Fruit fly (Drosophila melanogaster) whole organism, embryonic: ENCODE measurements around the gene sosie.
A peak's percentile ranks its signal among the peaks of the same experiment; 100 is the strongest.

Experiments used
- BEAF-32 ChIP-seq: fragments of 200-800 bp; sonication (Bioruptor generic); optimal IDR thresholded peaks from 3 replicates; lab custom pipeline; 2017; ENCODE audit warnings: missing biosample characterization, missing genetic modification characterization, mild to moderate bottlenecking, moderate library complexity, missing genetic modification reagents
- CG10565 ChIP-seq: fragments of 200-800 bp; sonication (Bioruptor generic); optimal IDR thresholded peaks from 3 replicates; lab custom pipeline; 2016; ENCODE audit warnings: missing biosample characterization, mild to moderate bottlenecking, missing genetic modification characterization
- CG11398 ChIP-seq: fragments of 200-800 bp; sonication (Bioruptor generic); optimal IDR thresholded peaks from 2 replicates; lab custom pipeline; 2016; ENCODE audit warnings: missing biosample characterization, missing genetic modification characterization
- CG12155 ChIP-seq: fragments of 200-800 bp; sonication (Bioruptor generic); optimal IDR thresholded peaks from 3 replicates; lab custom pipeline; 2016; ENCODE audit warnings: missing biosample characterization, missing genetic modification characterization
- CG12659 ChIP-seq: fragments of 200-800 bp; sonication (Bioruptor generic); optimal IDR thresholded peaks from 3 replicates; lab custom pipeline; 2017; ENCODE audit warnings: mild to moderate bottlenecking, missing biosample characterization, missing genetic modification reagents, missing genetic modification characterization
- CG13287 ChIP-seq: fragments of 200-800 bp; sonication (Bioruptor generic); IDR thresholded peaks from 2 replicates; pipeline ENCODE4 v1.3.6; 2022; ENCODE audit warnings: missing biosample characterization, missing genetic modification characterization; ENCODE audit not compliant: partially characterized antibody
- CG17186 ChIP-seq: fragments of 200-800 bp; sonication (Bioruptor generic); optimal IDR thresholded peaks from 3 replicates; lab custom pipeline; 2017; ENCODE audit warnings: missing biosample characterization, missing genetic modification reagents, missing genetic modification characterization
- CG18764 ChIP-seq: fragments of 200-800 bp; sonication (Bioruptor generic); optimal IDR thresholded peaks from 3 replicates; lab custom pipeline; 2016; ENCODE audit warnings: missing biosample characterization, missing genetic modification characterization
- CG32532 ChIP-seq: fragments of 200-800 bp; sonication (Bioruptor generic); IDR thresholded peaks from 2 replicates; pipeline ENCODE4 v1.3.6; 2022; ENCODE audit warnings: missing biosample characterization, missing genetic modification characterization
- CG4328 ChIP-seq: fragments of 200-800 bp; sonication (Bioruptor generic); optimal IDR thresholded peaks from 3 replicates; lab custom pipeline; 2017; ENCODE audit warnings: missing biosample characterization, missing genetic modification reagents, missing genetic modification characterization
- CG6683 ChIP-seq: fragments of 200-800 bp; sonication (Bioruptor generic); optimal IDR thresholded peaks from 2 replicates; lab custom pipeline; 2017; ENCODE audit warnings: missing biosample characterization, mild to moderate bottlenecking, missing genetic modification characterization, missing genetic modification reagents
- CG6813 ChIP-seq: fragments of 200-800 bp; sonication (Bioruptor generic); optimal IDR thresholded peaks from 2 replicates; lab custom pipeline; 2017; ENCODE audit warnings: missing biosample characterization, missing genetic modification characterization, mild to moderate bottlenecking, moderate library complexity, missing genetic modification reagents
- CG8359 ChIP-seq: fragments of 200-800 bp; sonication (Bioruptor generic); optimal IDR thresholded peaks from 2 replicates; lab custom pipeline; 2017; ENCODE audit warnings: missing biosample characterization, mild to moderate bottlenecking, missing genetic modification characterization, borderline replicate concordance
- CG9609 ChIP-seq: fragments of 200-800 bp; sonication (Bioruptor generic); optimal IDR thresholded peaks from 3 replicates; lab custom pipeline; 2016; ENCODE audit warnings: missing biosample characterization, missing genetic modification characterization
- Dfd ChIP-seq, 2 experiments: fragments of >200 bp; optimal IDR thresholded peaks; 2 replicates each; lab custom pipeline; 2017; ENCODE audit warnings: missing biosample characterization in 2 of 2, missing genetic modification characterization in 2 of 2
- Dref ChIP-seq: fragments of 200-800 bp; sonication (Bioruptor generic); IDR thresholded peaks from 2 replicates; pipeline ENCODE4 v1.3.6; 2022; ENCODE audit warnings: missing biosample characterization, missing genetic modification characterization
- Eip74EF ChIP-seq, 2 experiments: fragments of 200-800 bp in 1 of 2; fragments of >200 bp in 1 of 2; sonication (Bioruptor generic) in 1 of 2; optimal IDR thresholded peaks; 2 replicates each; lab custom pipeline; 2017 to 2019; ENCODE audit warnings: missing biosample characterization in 2 of 2, missing genetic modification characterization in 2 of 2, mild to moderate bottlenecking in 1 of 2, moderate library complexity in 1 of 2
- Ets65A ChIP-seq: fragments of 200-800 bp; sonication (Bioruptor generic); peaks from one replicate; lab custom pipeline; 2016; ENCODE audit warnings: missing biosample characterization, missing genetic modification characterization
- Gug ChIP-seq: fragments of 200-800 bp; sonication (Bioruptor generic); IDR thresholded peaks from 4 replicates; pipeline ENCODE4 v1.3.6; 2022; ENCODE audit warnings: missing biosample characterization, missing genetic modification characterization
- HmgD ChIP-seq: fragments of 200-800 bp; sonication (Bioruptor generic); optimal IDR thresholded peaks from 3 replicates; lab custom pipeline; 2016; ENCODE audit warnings: missing biosample characterization, missing genetic modification characterization
- Hr3 ChIP-seq: fragments of 200-800 bp; sonication (Bioruptor generic); optimal IDR thresholded peaks from 3 replicates; lab custom pipeline; 2016; ENCODE audit warnings: missing biosample characterization, missing genetic modification characterization
- Meics ChIP-seq: fragments of 200-800 bp; sonication (Bioruptor generic); optimal IDR thresholded peaks from 2 replicates; lab custom pipeline; 2017; ENCODE audit warnings: missing biosample characterization, mild to moderate bottlenecking, missing genetic modification characterization
- Oli ChIP-seq: fragments of 200-800 bp; sonication (Bioruptor generic); optimal IDR thresholded peaks from 2 replicates; lab custom pipeline; 2018; ENCODE audit warnings: missing biosample characterization, mild to moderate bottlenecking, missing genetic modification characterization, moderate library complexity
- Optix ChIP-seq: fragments of 200-800 bp; sonication (Bioruptor generic); IDR thresholded peaks from 3 replicates; pipeline ENCODE4 v1.3.6; 2022; ENCODE audit warnings: missing biosample characterization, missing genetic modification characterization
- Rfx ChIP-seq: fragments of 200-800 bp; sonication (Bioruptor generic); IDR thresholded peaks from 2 replicates; pipeline ENCODE4 v1.3.6; 2022; ENCODE audit warnings: missing biosample characterization, missing genetic modification characterization
- YL-1 ChIP-seq: fragments of 200-800 bp; sonication (Bioruptor generic); optimal IDR thresholded peaks from 3 replicates; lab custom pipeline; 2017; ENCODE audit warnings: missing biosample characterization, mild to moderate bottlenecking, missing genetic modification characterization
- ac ChIP-seq: fragments of 200-800 bp; sonication (Bioruptor generic); optimal IDR thresholded peaks from 3 replicates; lab custom pipeline; 2017; ENCODE audit warnings: missing biosample characterization, mild to moderate bottlenecking, missing genetic modification characterization
- bsh ChIP-seq, 2 experiments: fragments of 200-800 bp; sonication (Bioruptor generic); optimal IDR thresholded peaks; 2 replicates each; lab custom pipeline; 2017 to 2018; ENCODE audit warnings: mild to moderate bottlenecking in 2 of 2, missing biosample characterization in 2 of 2, missing genetic modification characterization in 2 of 2, moderate library complexity in 1 of 2
- caup ChIP-seq: fragments of 200-800 bp; sonication (Bioruptor generic); optimal IDR thresholded peaks from 3 replicates; lab custom pipeline; 2017; ENCODE audit warnings: missing biosample characterization, mild to moderate bottlenecking, missing genetic modification characterization, moderate library complexity; ENCODE audit not compliant: severe bottlenecking
- chn ChIP-seq: fragments of 200-800 bp; sonication (Bioruptor generic); optimal IDR thresholded peaks from 2 replicates; lab custom pipeline; 2016; ENCODE audit warnings: missing biosample characterization, missing genetic modification characterization
- danr ChIP-seq: fragments of 200-800 bp; sonication (Bioruptor generic); IDR thresholded peaks from 2 replicates; pipeline ENCODE4 v1.3.6; 2022; ENCODE audit warnings: missing biosample characterization, missing genetic modification characterization
- ewg ChIP-seq: fragments of 200-800 bp; sonication (Bioruptor generic); optimal IDR thresholded peaks from 3 replicates; lab custom pipeline; 2017; ENCODE audit warnings: mild to moderate bottlenecking, missing biosample characterization, missing genetic modification reagents, missing genetic modification characterization
- eyg ChIP-seq: fragments of 200-800 bp; sonication (Bioruptor generic); optimal IDR thresholded peaks from 3 replicates; lab custom pipeline; 2016; ENCODE audit warnings: missing biosample characterization, missing genetic modification characterization
- fd96Cb ChIP-seq: fragments of 200-800 bp; sonication (Bioruptor generic); optimal IDR thresholded peaks from 2 replicates; lab custom pipeline; 2018; ENCODE audit warnings: missing biosample characterization, mild to moderate bottlenecking, missing genetic modification characterization, moderate library complexity
- gro ChIP-seq: fragments of 200-800 bp; sonication (Bioruptor generic); optimal IDR thresholded peaks from 2 replicates; lab custom pipeline; 2016; ENCODE audit warnings: missing biosample characterization, missing genetic modification characterization
- insv ChIP-seq, 2 experiments: fragments of 200-800 bp; sonication (Bioruptor generic); optimal IDR thresholded peaks; 3 replicates each; lab custom pipeline; 2016 to 2018; ENCODE audit warnings: missing biosample characterization in 2 of 2, missing genetic modification characterization in 2 of 2
- inv ChIP-seq: fragments of 200-800 bp; sonication (Bioruptor generic); IDR thresholded peaks from 2 replicates; pipeline ENCODE4 v1.3.6; 2022; ENCODE audit warnings: missing biosample characterization, missing genetic modification characterization; ENCODE audit not compliant: partially characterized antibody
- knrl ChIP-seq: fragments of 200-800 bp; sonication (Bioruptor generic); IDR thresholded peaks from 3 replicates; pipeline ENCODE4 v1.3.6; 2022; ENCODE audit warnings: missing biosample characterization, missing genetic modification characterization; ENCODE audit not compliant: partially characterized antibody
- maf-S ChIP-seq: fragments of 200-800 bp; sonication (Bioruptor generic); optimal IDR thresholded peaks from 2 replicates; lab custom pipeline; 2016; ENCODE audit warnings: missing biosample characterization, missing genetic modification characterization
- otp ChIP-seq: fragments of 200-800 bp; sonication (Bioruptor generic); IDR thresholded peaks from 3 replicates; pipeline ENCODE4, ENCODE4 v1.3.6; 2022; ENCODE audit warnings: missing biosample characterization, missing genetic modification characterization
- p53 ChIP-seq: fragments of 200-800 bp; sonication (Bioruptor generic); optimal IDR thresholded peaks from 2 replicates; lab custom pipeline; 2016; ENCODE audit warnings: missing biosample characterization, missing genetic modification characterization
- phol ChIP-seq: fragments of 200-800 bp; sonication (Bioruptor generic); optimal IDR thresholded peaks from 3 replicates; lab custom pipeline; 2018; ENCODE audit warnings: missing biosample characterization, mild to moderate bottlenecking, missing genetic modification characterization, moderate library complexity
- pnt ChIP-seq: fragments of 200-800 bp; sonication (Bioruptor generic); optimal IDR thresholded peaks from 3 replicates; lab custom pipeline; 2016; ENCODE audit warnings: missing biosample characterization, missing genetic modification characterization
- ranshi ChIP-seq: fragments of 200-800 bp; sonication (Bioruptor generic); IDR thresholded peaks from 2 replicates; pipeline ENCODE4 v1.3.6; 2022; ENCODE audit warnings: missing biosample characterization, missing genetic modification characterization
- ro ChIP-seq: fragments of 200-800 bp; sonication (Bioruptor generic); IDR thresholded peaks from 2 replicates; pipeline ENCODE4 v1.3.6; 2022; ENCODE audit warnings: missing biosample characterization, missing genetic modification characterization
- salm ChIP-seq: fragments of 200-800 bp; sonication (Bioruptor generic); optimal IDR thresholded peaks from 2 replicates; lab custom pipeline; 2018; ENCODE audit warnings: missing biosample characterization, mild to moderate bottlenecking, missing genetic modification characterization
- tap ChIP-seq: fragments of 200-800 bp; optimal IDR thresholded peaks from 3 replicates; lab custom pipeline; 2019; ENCODE audit warnings: missing biosample characterization, mild to moderate bottlenecking, missing genetic modification characterization, moderate library complexity
- tll ChIP-seq, 2 experiments: fragments of 200-800 bp in 1 of 2; fragments of >200 bp in 1 of 2; sonication (Bioruptor generic) in 1 of 2; optimal IDR thresholded peaks; 2 replicates each; lab custom pipeline; 2017 to 2019; ENCODE audit warnings: missing biosample characterization in 2 of 2, missing genetic modification characterization in 2 of 2, mild to moderate bottlenecking in 1 of 2, moderate library complexity in 1 of 2

sosie gene

DNA sequence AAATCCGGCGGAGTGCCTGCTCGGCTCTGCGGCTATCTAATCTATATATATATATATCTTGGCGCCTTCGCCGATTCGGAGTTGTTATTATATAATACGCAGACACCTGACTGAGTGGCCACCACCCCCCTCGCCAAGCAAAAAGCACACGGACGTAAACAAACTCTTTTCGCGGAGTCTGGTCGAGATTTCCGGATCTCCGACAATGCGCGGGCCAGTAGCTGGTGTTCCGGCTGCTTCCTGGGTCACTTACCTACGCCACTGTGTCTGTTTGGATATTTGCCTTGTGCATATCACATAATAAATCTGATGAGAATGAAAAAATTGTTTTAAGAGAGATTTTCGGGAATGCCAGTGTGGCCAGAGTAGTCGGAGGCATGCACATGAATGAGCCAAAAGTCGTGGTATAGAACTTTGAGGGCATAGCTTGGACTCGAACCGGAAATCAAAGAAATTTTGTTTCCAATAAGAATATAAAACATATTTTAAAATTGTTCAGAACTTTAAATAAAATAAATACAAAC, 46.6 kb upstream of the sosie start, which contains the start of gene CG5805 (continued):
- TF ChIP-seq CG32532 (GFP tag; lab: Robert Waterston, UW) (peak; percentile 88), otp (GFP tag; lab: Robert Waterston, UW) (peak; percentile 80), knrl (GFP tag; lab: Robert Waterston, UW) (no peak; the same call in 2 of the 3 replicates), bsh (GFP tag; optimal IDR thresholded peaks at IDR 0.05; lab: Kevin White, UChicago) (peak in 1 of 2 experiments; percentile 72), CG18764 (peak; percentile 75), ewg (GFP tag; lab: Kevin White, UChicago) (peak; percentile 83), p53 (GFP tag; lab: Kevin White, UChicago) (peak; percentile 54), inv (0 out of 2 replicates have a peak, but pooled peaks have one; percentile 21), CG9609 (GFP tag; lab: Kevin White, UChicago) (peak; percentile 73), CG13287 (GFP tag; lab: Robert Waterston, UW) (peak; percentile 38; the same call in 1 of the 2 replicates), eyg (GFP tag; lab: Kevin White, UChicago) (peak; percentile 72), YL-1 (GFP tag; lab: Kevin White, UChicago) (peak; percentile 88), Eip74EF (GFP tag; optimal IDR thresholded peaks at IDR 0.05; lab: Kevin White, UChicago) (peak in 1 of 2 experiments; percentile 36), ranshi (peak; percentile 79), pnt (GFP tag; lab: Kevin White, UChicago) (no peak), CG6813 (peak; percentile 89), CG17186 (GFP tag; lab: Kevin White, UChicago) (peak; percentile 85), CG12659 (GFP tag; lab: Kevin White, UChicago) (peak; percentile 92), Ets65A (GFP tag; lab: Kevin White, UChicago) (peak; percentile 99), Gug (no peak), insv (GFP tag; optimal IDR thresholded peaks at IDR 0.05; lab: Kevin White, UChicago) (peak; percentile 82 to 96), HmgD (GFP tag; lab: Kevin White, UChicago) (peak; percentile 69), CG11398 (peak; percentile 73), CG10565 (no peak), CG8359 (GFP tag; lab: Kevin White, UChicago) (peak; percentile 79), Rfx (GFP tag; lab: Robert Waterston, UW) (peak; percentile 94), tap (peak; percentile 66), ro (GFP tag; lab: Robert Waterston, UW) (peak; percentile 18; the same call in 1 of the 2 replicates), danr (GFP tag; lab: Robert Waterston, UW) (peak; percentile 59; the same call in 1 of the 2 replicates), chn (GFP tag; lab: Kevin White, UChicago) (peak; percentile 64), gro (no peak), ac (GFP tag; lab: Kevin White, UChicago) (peak; percentile 52), CG12155 (GFP tag; lab: Kevin White, UChicago) (peak; percentile 63), Oli (peak; percentile 69), maf-S (GFP tag; lab: Kevin White, UChicago) (peak; percentile 65), Meics (GFP tag; lab: Kevin White, UChicago) (peak; percentile 94), Dfd (GFP tag; optimal IDR thresholded peaks at IDR 0.05; lab: Kevin White, UChicago) (no peak), Hr3 (GFP tag; lab: Kevin White, UChicago) (peak; percentile 58), phol (peak; percentile 88), fd96Cb (tag; lab: Kevin White, UChicago) (peak; percentile 62), CG6683 (peak; percentile 76), Optix (GFP tag; lab: Robert Waterston, UW) (peak; percentile 71; the same call in 2 of the 3 replicates), CG4328 (GFP tag; lab: Kevin White, UChicago) (peak; percentile 83), salm (peak; percentile 40), tll (GFP tag; optimal IDR thresholded peaks at IDR 0.05; lab: Kevin White, UChicago) (peak in 1 of 2 experiments; percentile 23), Dref (GFP tag; lab: Robert Waterston, UW) (peak; percentile 45), BEAF-32 (peak; percentile 38), caup (GFP tag; lab: Kevin White, UChicago) (peak; percentile 95)
